Fruit fly (Drosophila melanogaster) whole organism, embryonic: ENCODE results near the gene Tbc1d22.

ENCODE experiments used
- B-H2 ChIP-seq: fragments of 200-800 bp; sonication (Bioruptor generic); optimal IDR thresholded peaks from 2 replicates; lab custom pipeline; 2018; ENCODE audit warnings: missing biosample characterization, mild to moderate bottlenecking, missing genetic modification characterization
- CG10543 ChIP-seq: fragments of 200-800 bp; sonication (Bioruptor generic); optimal IDR thresholded peaks from 3 replicates; lab custom pipeline; 2017; ENCODE audit warnings: missing biosample characterization, mild to moderate bottlenecking, missing genetic modification characterization, moderate library complexity
- CG16779 ChIP-seq: fragments of 200-800 bp; sonication (Bioruptor generic); IDR thresholded peaks from 2 replicates; pipeline ENCODE4 v1.3.6; 2022; ENCODE audit warnings: missing biosample characterization, missing genetic modification characterization
- CG16863 ChIP-seq: fragments of 200-800 bp; sonication (Bioruptor generic); optimal IDR thresholded peaks from 3 replicates; lab custom pipeline; 2016; ENCODE audit warnings: missing biosample characterization, missing genetic modification characterization
- CG17359 ChIP-seq: fragments of 200-800 bp; sonication (Bioruptor generic); optimal IDR thresholded peaks from 3 replicates; lab custom pipeline; 2018; ENCODE audit warnings: missing biosample characterization, mild to moderate bottlenecking, missing genetic modification characterization, moderate library complexity
- CG2129 ChIP-seq: fragments of 200-800 bp; sonication (Bioruptor generic); IDR thresholded peaks from 2 replicates; pipeline ENCODE4 v1.3.6; 2022; ENCODE audit warnings: missing biosample characterization, missing genetic modification characterization; ENCODE audit not compliant: partially characterized antibody
- CG2199 ChIP-seq: fragments of 200-800 bp; sonication (Bioruptor generic); IDR thresholded peaks from 3 replicates; pipeline ENCODE4 v1.3.6; 2022; ENCODE audit warnings: missing biosample characterization, missing genetic modification characterization
- CG2712 ChIP-seq: fragments of 200-800 bp; optimal IDR thresholded peaks from 3 replicates; lab custom pipeline; 2019; ENCODE audit warnings: missing biosample characterization, mild to moderate bottlenecking, missing genetic modification characterization, moderate library complexity
- CG3281 ChIP-seq: fragments of 200-800 bp; sonication (Bioruptor generic); optimal IDR thresholded peaks from 3 replicates; lab custom pipeline; 2017; ENCODE audit warnings: missing biosample characterization, mild to moderate bottlenecking, missing genetic modification characterization
- CG3847 ChIP-seq: fragments of 200-800 bp; sonication (Bioruptor generic); IDR thresholded peaks from 2 replicates; pipeline ENCODE4 v1.3.6; 2022; ENCODE audit warnings: missing biosample characterization, missing genetic modification characterization
- CG3995 ChIP-seq: fragments of 200-800 bp; sonication (Bioruptor generic); optimal IDR thresholded peaks from 3 replicates; lab custom pipeline; 2016; ENCODE audit warnings: missing biosample characterization, missing genetic modification characterization
- CG42726 ChIP-seq: fragments of 200-800 bp; sonication (Bioruptor generic); IDR thresholded peaks from 2 replicates; pipeline ENCODE4 v1.3.6; 2022; ENCODE audit warnings: missing biosample characterization, missing genetic modification characterization; ENCODE audit not compliant: partially characterized antibody
- CG4617 ChIP-seq: fragments of 200-800 bp; sonication (Bioruptor generic); optimal IDR thresholded peaks from 3 replicates; lab custom pipeline; 2016; ENCODE audit warnings: missing biosample characterization, missing genetic modification characterization, borderline replicate concordance
- CG4820 ChIP-seq: fragments of 200-800 bp; sonication (Bioruptor generic); optimal IDR thresholded peaks from 3 replicates; lab custom pipeline; 2016; ENCODE audit warnings: missing biosample characterization, missing genetic modification characterization
- CG6254 ChIP-seq: fragments of 200-800 bp; sonication (Bioruptor generic); optimal IDR thresholded peaks from 3 replicates; lab custom pipeline; 2017; ENCODE audit warnings: mild to moderate bottlenecking, missing biosample characterization, missing genetic modification reagents, missing genetic modification characterization
- CG7963 ChIP-seq: fragments of 200-800 bp; sonication (Bioruptor generic); IDR thresholded peaks from 3 replicates; pipeline ENCODE4 v1.3.6; 2022; ENCODE audit warnings: missing biosample characterization, missing genetic modification characterization; ENCODE audit not compliant: partially characterized antibody
- CG8290 ChIP-seq, 3 experiments: fragments of 200-800 bp; sonication (Bioruptor generic); optimal IDR thresholded peaks; 2 replicates each; lab custom pipeline; 2016 to 2019; ENCODE audit warnings: missing biosample characterization in 3 of 3, missing genetic modification characterization in 3 of 3, mild to moderate bottlenecking in 2 of 3, moderate library complexity in 1 of 3
- CHES-1-like ChIP-seq: fragments of 200-800 bp; sonication (Bioruptor generic); optimal IDR thresholded peaks from 2 replicates; lab custom pipeline; 2016; ENCODE audit warnings: missing biosample characterization, missing genetic modification characterization
- Dbx ChIP-seq: fragments of 200-800 bp; sonication (Bioruptor generic); IDR thresholded peaks from 3 replicates; pipeline ENCODE4 v1.3.6; 2022; ENCODE audit warnings: missing biosample characterization, missing genetic modification characterization
- Dfd ChIP-seq, 2 experiments: fragments of >200 bp; optimal IDR thresholded peaks; 2 replicates each; lab custom pipeline; 2017; ENCODE audit warnings: missing biosample characterization in 2 of 2, missing genetic modification characterization in 2 of 2
- Dll ChIP-seq: fragments of 200-800 bp; sonication (Bioruptor generic); IDR thresholded peaks from 4 replicates; pipeline ENCODE4 v1.3.6; 2022; ENCODE audit warnings: missing biosample characterization, missing genetic modification characterization; ENCODE audit not compliant: partially characterized antibody
- Ets65A ChIP-seq: fragments of 200-800 bp; sonication (Bioruptor generic); peaks from one replicate; lab custom pipeline; 2016; ENCODE audit warnings: missing biosample characterization, missing genetic modification characterization
- Hr3 ChIP-seq: fragments of 200-800 bp; sonication (Bioruptor generic); optimal IDR thresholded peaks from 3 replicates; lab custom pipeline; 2016; ENCODE audit warnings: missing biosample characterization, missing genetic modification characterization
- Hr39 ChIP-seq: fragments of >200 bp; optimal IDR thresholded peaks from 2 replicates; lab custom pipeline; 2017
- Hr51 ChIP-seq, 2 experiments: fragments of 200-800 bp; sonication (Bioruptor generic); optimal IDR thresholded peaks; 2 replicates in 1 of 2; 3 replicates in 1 of 2; lab custom pipeline; 2016 to 2018; ENCODE audit warnings: missing biosample characterization in 2 of 2, missing genetic modification characterization in 2 of 2, mild to moderate bottlenecking in 1 of 2, moderate library complexity in 1 of 2
- Side ChIP-seq: fragments of 200-800 bp; sonication (Bioruptor generic); optimal IDR thresholded peaks from 2 replicates; lab custom pipeline; 2016; ENCODE audit warnings: missing biosample characterization, missing genetic modification characterization
- Spps ChIP-seq: fragments of 200-800 bp; sonication (Bioruptor generic); optimal IDR thresholded peaks from 2 replicates; lab custom pipeline; 2018; ENCODE audit warnings: missing biosample characterization, mild to moderate bottlenecking, missing genetic modification characterization
- Trl ChIP-seq, 3 experiments: fragments of >200 bp in 2 of 3; fragments of 200-800 bp in 1 of 3; sonication (Bioruptor generic) in 1 of 3; optimal IDR thresholded peaks; 2 replicates in 1 of 3; 3 replicates in 2 of 3; lab custom pipeline; 2016 to 2017; ENCODE audit warnings: missing biosample characterization in 1 of 3, missing genetic modification characterization in 1 of 3
- aop ChIP-seq: fragments of 200-800 bp; sonication (Bioruptor generic); IDR thresholded peaks from 2 replicates; pipeline ENCODE4 v1.3.6; 2022; ENCODE audit warnings: missing biosample characterization, missing genetic modification characterization
- bcd ChIP-seq: fragments of 200-800 bp; sonication (Bioruptor generic); optimal IDR thresholded peaks from 2 replicates; lab custom pipeline; 2017; ENCODE audit warnings: missing biosample characterization, mild to moderate bottlenecking, missing genetic modification characterization
- cg ChIP-seq: fragments of 200-800 bp; sonication (Bioruptor generic); optimal IDR thresholded peaks from 3 replicates; lab custom pipeline; 2019; ENCODE audit warnings: missing biosample characterization, mild to moderate bottlenecking, missing genetic modification characterization, moderate library complexity
- da ChIP-seq: fragments of 200-800 bp; sonication (Bioruptor generic); optimal IDR thresholded peaks from 2 replicates; lab custom pipeline; 2016; ENCODE audit warnings: missing biosample characterization, missing genetic modification characterization
- dimm ChIP-seq: fragments of 200-800 bp; sonication (Bioruptor generic); IDR thresholded peaks from 2 replicates; pipeline ENCODE4 v1.3.6; 2022; ENCODE audit warnings: missing biosample characterization, missing genetic modification characterization
- dmrt99B ChIP-seq: fragments of 200-800 bp; sonication (Bioruptor generic); optimal IDR thresholded peaks from 2 replicates; lab custom pipeline; 2018; ENCODE audit warnings: missing biosample characterization, mild to moderate bottlenecking, missing genetic modification characterization, moderate library complexity
- dysf ChIP-seq: fragments of 200-800 bp; sonication (Bioruptor generic); IDR thresholded peaks from 3 replicates; pipeline ENCODE4 v1.3.6; 2022; ENCODE audit warnings: missing biosample characterization, missing genetic modification characterization
- fd102C ChIP-seq: fragments of 200-800 bp; sonication (Bioruptor generic); optimal IDR thresholded peaks from 2 replicates; lab custom pipeline; 2018; ENCODE audit warnings: missing biosample characterization, mild to moderate bottlenecking, missing genetic modification characterization, moderate library complexity
- fd3F ChIP-seq: fragments of 200-800 bp; sonication (Bioruptor generic); optimal IDR thresholded peaks from 2 replicates; lab custom pipeline; 2018; ENCODE audit warnings: missing biosample characterization, mild to moderate bottlenecking, missing genetic modification characterization, moderate library complexity
- gem ChIP-seq: fragments of 200-800 bp; sonication (Bioruptor generic); optimal IDR thresholded peaks from 2 replicates; lab custom pipeline; 2019; ENCODE audit warnings: missing biosample characterization, mild to moderate bottlenecking, missing genetic modification characterization, moderate library complexity
- gsb-n ChIP-seq: fragments of 200-800 bp; sonication (Bioruptor generic); optimal IDR thresholded peaks from 3 replicates; lab custom pipeline; 2018; ENCODE audit warnings: missing biosample characterization, mild to moderate bottlenecking, missing genetic modification characterization
- ham ChIP-seq: fragments of 200-800 bp; sonication (Bioruptor generic); IDR thresholded peaks from 2 replicates; pipeline ENCODE4 v1.3.6; 2022; ENCODE audit warnings: missing biosample characterization, missing genetic modification characterization
- inv ChIP-seq: fragments of 200-800 bp; sonication (Bioruptor generic); IDR thresholded peaks from 2 replicates; pipeline ENCODE4 v1.3.6; 2022; ENCODE audit warnings: missing biosample characterization, missing genetic modification characterization; ENCODE audit not compliant: partially characterized antibody
- nerfin-2 ChIP-seq: fragments of 200-800 bp; sonication (Bioruptor generic); IDR thresholded peaks from 2 replicates; pipeline ENCODE4 v1.3.6; 2022; ENCODE audit warnings: missing biosample characterization, missing genetic modification characterization; ENCODE audit not compliant: partially characterized antibody
- pan ChIP-seq, 4 experiments: fragments of >200 bp in 3 of 4; fragments of 200-800 bp in 1 of 4; sonication (Bioruptor generic) in 1 of 4; optimal IDR thresholded peaks in 3 of 4; IDR thresholded peaks in 1 of 4; 2 replicates each; pipeline versions ENCODE4 v1.3.6 to Lab custom; 2017 to 2022; ENCODE audit warnings: missing biosample characterization in 2 of 4, missing genetic modification characterization in 2 of 4, mixed read lengths in 1 of 4
- peb ChIP-seq: fragments of 200-800 bp; sonication (Bioruptor generic); IDR thresholded peaks from 2 replicates; pipeline ENCODE4 v1.3.6; 2022; ENCODE audit warnings: missing biosample characterization, missing genetic modification characterization
- salm ChIP-seq: fragments of 200-800 bp; sonication (Bioruptor generic); optimal IDR thresholded peaks from 2 replicates; lab custom pipeline; 2018; ENCODE audit warnings: missing biosample characterization, mild to moderate bottlenecking, missing genetic modification characterization
- sc ChIP-seq, 3 experiments: fragments of >200 bp in 2 of 3; fragments of 200-800 bp in 1 of 3; sonication (Bioruptor generic) in 1 of 3; optimal IDR thresholded peaks; 2 replicates in 2 of 3; 3 replicates in 1 of 3; lab custom pipeline; 2017; ENCODE audit warnings: mild to moderate bottlenecking in 1 of 3, missing biosample characterization in 1 of 3, missing genetic modification characterization in 1 of 3, missing genetic modification reagents in 1 of 3
- sens-2 ChIP-seq: fragments of 200-800 bp; sonication (Bioruptor generic); IDR thresholded peaks from 2 replicates; pipeline ENCODE4 v1.3.6; 2022; ENCODE audit warnings: missing biosample characterization, missing genetic modification characterization
- shn ChIP-seq: fragments of 200-800 bp; sonication (Bioruptor generic); optimal IDR thresholded peaks from 3 replicates; lab custom pipeline; 2016; ENCODE audit warnings: missing biosample characterization, missing genetic modification characterization
- zfh1 ChIP-seq: fragments of 200-800 bp; sonication (Bioruptor generic); IDR thresholded peaks from 3 replicates; pipeline ENCODE4 v1.3.6; 2022; ENCODE audit warnings: missing biosample characterization, missing genetic modification characterization

Gene Tbc1d22

DNA sequence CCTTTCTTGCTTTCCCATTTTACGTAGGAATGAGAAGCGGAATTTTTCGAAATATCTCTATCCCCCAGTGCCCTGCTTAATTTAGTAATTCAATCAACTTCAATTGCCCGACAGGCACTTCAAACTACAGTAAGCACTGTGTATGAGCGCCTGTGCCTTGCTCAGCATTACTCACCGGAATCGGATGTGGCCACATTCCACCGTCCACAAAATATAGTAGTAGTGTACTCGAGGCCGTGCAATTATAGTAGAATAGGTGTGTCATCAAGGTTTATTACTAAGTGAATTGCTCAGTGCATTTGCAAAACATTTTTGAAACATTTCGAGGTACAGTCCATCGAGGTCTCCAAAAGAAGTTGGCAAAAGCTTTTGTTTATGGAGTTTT is 36.3 kb upstream of the Tbc1d22 start (continued):
- no peak for TF ChIP-seq sens-2
- no peak for TF ChIP-seq inv (GFP tag; lab: Robert Waterston, UW)
- TF ChIP-seq Dll: no peak
- TF ChIP-seq gem: no peak
- peak; percentile 2 for TF ChIP-seq Ets65A
- no peak for TF ChIP-seq fd3F (GFP tag; lab: Kevin White, UChicago)
- no peak for TF ChIP-seq CG42726 (GFP tag; lab: Robert Waterston, UW)
- TF ChIP-seq shn (GFP tag; lab: Kevin White, UChicago): no peak
- TF ChIP-seq dmrt99B (tag; lab: Kevin White, UChicago): no peak
- TF ChIP-seq CG3995 (GFP tag; lab: Kevin White, UChicago): no peak
- TF ChIP-seq CG8290 (GFP tag; optimal IDR thresholded peaks at IDR 0.05; lab: Kevin White, UChicago): no peak
- peak in 1 of 2 experiments; percentile 48 for TF ChIP-seq CG8290 (tag; optimal IDR thresholded peaks at IDR 0.05; lab: Kevin White, UChicago)
- no peak for TF ChIP-seq CG3281 (GFP tag; lab: Kevin White, UChicago)
- no peak for TF ChIP-seq bcd (GFP tag; lab: Kevin White, UChicago)
- no peak for TF ChIP-seq ham (GFP tag; lab: Robert Waterston, UW)
- TF ChIP-seq CG4617 (GFP tag; lab: Kevin White, UChicago): no peak
- TF ChIP-seq CG16779 (GFP tag; lab: Robert Waterston, UW): no peak
- no peak for TF ChIP-seq CG17359 (tag; lab: Kevin White, UChicago)
- TF ChIP-seq Hr51 (GFP tag; optimal IDR thresholded peaks at IDR 0.05; lab: Kevin White, UChicago): no peak
- no peak for TF ChIP-seq CHES-1-like
- no peak for TF ChIP-seq sc (optimal IDR thresholded peaks at IDR 0.05; lab: Kevin White, UChicago)
- no peak for TF ChIP-seq sc (GFP tag; optimal IDR thresholded peaks at IDR 0.05; lab: Kevin White, UChicago)
- no peak for TF ChIP-seq aop (GFP tag; lab: Robert Waterston, UW)
- TF ChIP-seq CG2199 (GFP tag; lab: Robert Waterston, UW): peak; percentile 62; the same call in 1 of the 3 replicates
- no peak for TF ChIP-seq Dbx
- no peak for TF ChIP-seq Hr3 (GFP tag; lab: Kevin White, UChicago)
- TF ChIP-seq gsb-n (tag; lab: Kevin White, UChicago): no peak
- no peak for TF ChIP-seq CG6254 (GFP tag; lab: Kevin White, UChicago)
- TF ChIP-seq Hr39 (lab: Kevin White, UChicago): no peak
- no peak for TF ChIP-seq salm (tag; lab: Kevin White, UChicago)
- no peak for TF ChIP-seq B-H2 (GFP tag; lab: Kevin White, UChicago)
- no peak for TF ChIP-seq CG2712 (tag; lab: Kevin White, UChicago)
- TF ChIP-seq dysf (GFP tag; lab: Robert Waterston, UW): 0 out of 3 replicates have a peak, but pooled peaks have one; percentile 30
- no peak for TF ChIP-seq Side
- no peak for TF ChIP-seq dimm (GFP tag; lab: Robert Waterston, UW)
- TF ChIP-seq CG4820 (GFP tag; lab: Kevin White, UChicago): no peak
- TF ChIP-seq CG3847 (GFP tag; lab: Robert Waterston, UW): no peak
- no peak for TF ChIP-seq peb (GFP tag; lab: Robert Waterston, UW)
- TF ChIP-seq CG16863: no peak
- peak in 1 of 2 experiments; percentile 31 for TF ChIP-seq Trl (optimal IDR thresholded peaks at IDR 0.05; lab: Kevin White, UChicago)
- no peak for TF ChIP-seq Trl (GFP tag; optimal IDR thresholded peaks at IDR 0.05; lab: Kevin White, UChicago)
- no peak for TF ChIP-seq CG2129 (GFP tag; lab: Robert Waterston, UW)
- no peak for TF ChIP-seq fd102C (GFP tag; lab: Kevin White, UChicago)
- TF ChIP-seq zfh1: 0 out of 3 replicates have a peak, but pooled peaks have one; percentile 24
- TF ChIP-seq pan (optimal IDR thresholded peaks at IDR 0.05; lab: Kevin White, UChicago): no peak
- peak in 1 of 2 experiments; percentile 9 for TF ChIP-seq pan (GFP tag; optimal IDR thresholded peaks at IDR 0.05 in 1 of 2, IDR thresholded peaks at IDR 0.05 in 1 of 2)
- no peak for TF ChIP-seq cg (GFP tag; lab: Kevin White, UChicago)
- no peak for TF ChIP-seq CG7963
- no peak for TF ChIP-seq Spps (tag; lab: Kevin White, UChicago)
- TF ChIP-seq Dfd (GFP tag; optimal IDR thresholded peaks at IDR 0.05; lab: Kevin White, UChicago): no peak
- no peak for TF ChIP-seq da (GFP tag; lab: Kevin White, UChicago)
- TF ChIP-seq CG10543 (GFP tag; lab: Kevin White, UChicago): no peak
- no peak for TF ChIP-seq nerfin-2 (GFP tag; lab: Robert Waterston, UW)
